Fruit fly (Drosophila melanogaster) whole organism, embryonic: ENCODE results near the gene CG12581.

Experiments used
- ATbp ChIP-seq: fragments of 200-800 bp; sonication (Bioruptor generic); optimal IDR thresholded peaks from 2 replicates; lab custom pipeline; 2017; ENCODE audit warnings: missing biosample characterization, mild to moderate bottlenecking, missing genetic modification characterization, missing genetic modification reagents
- Aef1 ChIP-seq: fragments of 200-800 bp; sonication (Bioruptor generic); IDR thresholded peaks from 3 replicates; pipeline ENCODE4 v1.3.6; 2022; ENCODE audit warnings: missing biosample characterization, missing genetic modification characterization
- B-H1 ChIP-seq: fragments of 200-800 bp; sonication (Bioruptor generic); IDR thresholded peaks from 3 replicates; pipeline ENCODE4 v1.3.6; 2022; ENCODE audit warnings: missing biosample characterization, missing genetic modification characterization
- CG11398 ChIP-seq: fragments of 200-800 bp; sonication (Bioruptor generic); optimal IDR thresholded peaks from 2 replicates; lab custom pipeline; 2016; ENCODE audit warnings: missing biosample characterization, missing genetic modification characterization
- CG13624 ChIP-seq: fragments of 200-800 bp; sonication (Bioruptor generic); optimal IDR thresholded peaks from 2 replicates; lab custom pipeline; 2016; ENCODE audit warnings: missing biosample characterization, missing genetic modification characterization
- CG15269 ChIP-seq: fragments of 200-800 bp; sonication (Bioruptor generic); optimal IDR thresholded peaks from 2 replicates; lab custom pipeline; 2018; ENCODE audit warnings: missing biosample characterization, mild to moderate bottlenecking, missing genetic modification characterization, moderate library complexity
- CG16779 ChIP-seq: fragments of 200-800 bp; sonication (Bioruptor generic); IDR thresholded peaks from 2 replicates; pipeline ENCODE4 v1.3.6; 2022; ENCODE audit warnings: missing biosample characterization, missing genetic modification characterization
- CG17612 ChIP-seq: fragments of 200-800 bp; sonication (Bioruptor generic); IDR thresholded peaks from 2 replicates; pipeline ENCODE4 v1.3.6; 2022; ENCODE audit warnings: missing biosample characterization, missing genetic modification characterization
- CG18599 ChIP-seq: fragments of 200-800 bp; sonication (Bioruptor generic); optimal IDR thresholded peaks from 3 replicates; lab custom pipeline; 2017; ENCODE audit warnings: missing biosample characterization, missing genetic modification characterization, mild to moderate bottlenecking, moderate library complexity, missing genetic modification reagents
- CG3281 ChIP-seq: fragments of 200-800 bp; sonication (Bioruptor generic); optimal IDR thresholded peaks from 3 replicates; lab custom pipeline; 2017; ENCODE audit warnings: missing biosample characterization, mild to moderate bottlenecking, missing genetic modification characterization
- CG42726 ChIP-seq: fragments of 200-800 bp; sonication (Bioruptor generic); IDR thresholded peaks from 2 replicates; pipeline ENCODE4 v1.3.6; 2022; ENCODE audit warnings: missing biosample characterization, missing genetic modification characterization; ENCODE audit not compliant: partially characterized antibody
- CG4854 ChIP-seq: fragments of 200-800 bp; sonication (Bioruptor generic); optimal IDR thresholded peaks from 2 replicates; lab custom pipeline; 2016; ENCODE audit warnings: missing biosample characterization, missing genetic modification characterization, inconsistent platforms
- CG7271 ChIP-seq: fragments of 200-800 bp; sonication (Bioruptor generic); optimal IDR thresholded peaks from 2 replicates; lab custom pipeline; 2018; ENCODE audit warnings: missing biosample characterization, mild to moderate bottlenecking, missing genetic modification characterization, moderate library complexity
- CG7987 ChIP-seq: fragments of 200-800 bp; sonication (Bioruptor generic); optimal IDR thresholded peaks from 2 replicates; lab custom pipeline; 2018; ENCODE audit warnings: missing biosample characterization, mild to moderate bottlenecking, missing genetic modification characterization, moderate library complexity
- CG9727 ChIP-seq: fragments of 200-800 bp; sonication (Bioruptor generic); optimal IDR thresholded peaks from 3 replicates; lab custom pipeline; 2017; ENCODE audit warnings: missing biosample characterization, mild to moderate bottlenecking, missing genetic modification characterization
- Dll ChIP-seq: fragments of 200-800 bp; sonication (Bioruptor generic); IDR thresholded peaks from 4 replicates; pipeline ENCODE4 v1.3.6; 2022; ENCODE audit warnings: missing biosample characterization, missing genetic modification characterization; ENCODE audit not compliant: partially characterized antibody
- E2f1 ChIP-seq: fragments of 200-800 bp; sonication (Bioruptor generic); IDR thresholded peaks from 2 replicates; pipeline ENCODE4 v1.3.6; 2022; ENCODE audit warnings: missing biosample characterization, missing genetic modification characterization
- Ets65A ChIP-seq: fragments of 200-800 bp; sonication (Bioruptor generic); peaks from one replicate; lab custom pipeline; 2016; ENCODE audit warnings: missing biosample characterization, missing genetic modification characterization
- Lpt ChIP-seq: fragments of >200 bp; optimal IDR thresholded peaks from 2 replicates; lab custom pipeline; 2018; ENCODE audit warnings: missing biosample characterization, missing genetic modification characterization
- MESR4 ChIP-seq: fragments of 200-800 bp; sonication (Bioruptor generic); optimal IDR thresholded peaks from 2 replicates; lab custom pipeline; 2018; ENCODE audit warnings: missing biosample characterization, mild to moderate bottlenecking, missing genetic modification characterization, moderate library complexity
- MTF-1 ChIP-seq: fragments of 200-800 bp; sonication (Bioruptor generic); optimal IDR thresholded peaks from 2 replicates; lab custom pipeline; 2018; ENCODE audit warnings: missing biosample characterization, mild to moderate bottlenecking, missing genetic modification characterization, borderline replicate concordance
- NC2α ChIP-seq: fragments of 200-800 bp; sonication (Bioruptor generic); optimal IDR thresholded peaks from 2 replicates; lab custom pipeline; 2016; ENCODE audit warnings: missing biosample characterization, missing genetic modification characterization
- NFAT ChIP-seq: fragments of 200-800 bp; sonication (Bioruptor generic); IDR thresholded peaks from 2 replicates; pipeline ENCODE4 v1.3.6; 2022; ENCODE audit warnings: missing biosample characterization, missing genetic modification characterization
- Rx ChIP-seq: fragments of 200-800 bp; sonication (Bioruptor generic); IDR thresholded peaks from 2 replicates; pipeline ENCODE4 v1.3.6; 2022; ENCODE audit warnings: missing biosample characterization, missing genetic modification characterization
- Ssrp ChIP-seq: fragments of 200-800 bp; sonication (Bioruptor generic); optimal IDR thresholded peaks from 2 replicates; lab custom pipeline; 2018; ENCODE audit warnings: missing biosample characterization, mild to moderate bottlenecking, missing genetic modification characterization, moderate library complexity
- Xbp1 ChIP-seq: fragments of 200-800 bp; sonication (Bioruptor generic); optimal IDR thresholded peaks from 3 replicates; lab custom pipeline; 2016; ENCODE audit warnings: missing biosample characterization, mild to moderate bottlenecking, missing genetic modification characterization
- ac ChIP-seq: fragments of 200-800 bp; sonication (Bioruptor generic); optimal IDR thresholded peaks from 3 replicates; lab custom pipeline; 2017; ENCODE audit warnings: missing biosample characterization, mild to moderate bottlenecking, missing genetic modification characterization
- amos ChIP-seq: fragments of 200-800 bp; sonication (Bioruptor generic); IDR thresholded peaks from 2 replicates; pipeline ENCODE4 v1.3.6; 2022; ENCODE audit warnings: missing biosample characterization, missing genetic modification characterization; ENCODE audit not compliant: partially characterized antibody
- ara ChIP-seq: fragments of 200-800 bp; sonication (Bioruptor generic); IDR thresholded peaks from 2 replicates; pipeline ENCODE4 v1.3.6; 2022; ENCODE audit warnings: missing biosample characterization, missing genetic modification characterization
- btn ChIP-seq: fragments of 200-800 bp; sonication (Bioruptor generic); optimal IDR thresholded peaks from 2 replicates; lab custom pipeline; 2016; ENCODE audit warnings: missing biosample characterization, missing genetic modification characterization
- cas ChIP-seq: fragments of 200-800 bp; sonication (Bioruptor generic); IDR thresholded peaks from 2 replicates; pipeline ENCODE4 v1.3.6; 2022; ENCODE audit warnings: missing biosample characterization, missing genetic modification characterization
- chif ChIP-seq, 2 experiments: fragments of 200-800 bp; sonication (Bioruptor generic); optimal IDR thresholded peaks; 3 replicates each; lab custom pipeline; 2016; ENCODE audit warnings: missing biosample characterization in 2 of 2, missing genetic modification characterization in 2 of 2
- chn ChIP-seq: fragments of 200-800 bp; sonication (Bioruptor generic); optimal IDR thresholded peaks from 2 replicates; lab custom pipeline; 2016; ENCODE audit warnings: missing biosample characterization, missing genetic modification characterization
- crc ChIP-seq: fragments of 200-800 bp; sonication (Bioruptor generic); optimal IDR thresholded peaks from 2 replicates; lab custom pipeline; 2016; ENCODE audit warnings: missing biosample characterization, missing genetic modification characterization
- dysf ChIP-seq: fragments of 200-800 bp; sonication (Bioruptor generic); IDR thresholded peaks from 3 replicates; pipeline ENCODE4 v1.3.6; 2022; ENCODE audit warnings: missing biosample characterization, missing genetic modification characterization
- gcm ChIP-seq: fragments of 200-800 bp; sonication (Bioruptor generic); optimal IDR thresholded peaks from 2 replicates; lab custom pipeline; 2019; ENCODE audit warnings: missing biosample characterization, mild to moderate bottlenecking, missing genetic modification characterization, moderate library complexity
- grau ChIP-seq: fragments of 200-800 bp; optimal IDR thresholded peaks from 3 replicates; lab custom pipeline; 2019; ENCODE audit warnings: missing biosample characterization, mild to moderate bottlenecking, missing genetic modification characterization, moderate library complexity
- hkb ChIP-seq, 2 experiments: fragments of 200-800 bp in 1 of 2; fragments of >200 bp in 1 of 2; sonication (Bioruptor generic) in 1 of 2; IDR thresholded peaks in 1 of 2; optimal IDR thresholded peaks in 1 of 2; 2 replicates each; pipeline versions ENCODE4 v1.3.6 to Lab custom; 2017 to 2022; ENCODE audit warnings: missing biosample characterization in 1 of 2, missing genetic modification characterization in 1 of 2
- hth ChIP-seq: fragments of >200 bp; optimal IDR thresholded peaks from 2 replicates; lab custom pipeline; 2017; ENCODE audit warnings: inconsistent platforms
- jigr1 ChIP-seq: fragments of 200-800 bp; sonication (Bioruptor generic); IDR thresholded peaks from 3 replicates; pipeline ENCODE4 v1.3.6; 2022; ENCODE audit warnings: missing biosample characterization, missing genetic modification characterization
- nau ChIP-seq: fragments of 200-800 bp; sonication (Bioruptor generic); optimal IDR thresholded peaks from 3 replicates; lab custom pipeline; 2017; ENCODE audit warnings: missing biosample characterization, mild to moderate bottlenecking, missing genetic modification characterization, missing genetic modification reagents
- phol ChIP-seq: fragments of 200-800 bp; sonication (Bioruptor generic); optimal IDR thresholded peaks from 3 replicates; lab custom pipeline; 2018; ENCODE audit warnings: missing biosample characterization, mild to moderate bottlenecking, missing genetic modification characterization, moderate library complexity
- pzg ChIP-seq: fragments of 200-800 bp; sonication (Bioruptor generic); optimal IDR thresholded peaks from 3 replicates; lab custom pipeline; 2018; ENCODE audit warnings: missing biosample characterization, mild to moderate bottlenecking, missing genetic modification characterization, moderate library complexity
- ro ChIP-seq: fragments of 200-800 bp; sonication (Bioruptor generic); IDR thresholded peaks from 2 replicates; pipeline ENCODE4 v1.3.6; 2022; ENCODE audit warnings: missing biosample characterization, missing genetic modification characterization
- sc ChIP-seq, 3 experiments: fragments of >200 bp in 2 of 3; fragments of 200-800 bp in 1 of 3; sonication (Bioruptor generic) in 1 of 3; optimal IDR thresholded peaks; 2 replicates in 2 of 3; 3 replicates in 1 of 3; lab custom pipeline; 2017; ENCODE audit warnings: mild to moderate bottlenecking in 1 of 3, missing biosample characterization in 1 of 3, missing genetic modification characterization in 1 of 3, missing genetic modification reagents in 1 of 3
- scrt ChIP-seq: fragments of 200-800 bp; sonication (Bioruptor generic); optimal IDR thresholded peaks from 2 replicates; lab custom pipeline; 2018; ENCODE audit warnings: missing biosample characterization, mild to moderate bottlenecking, missing genetic modification characterization, moderate library complexity
- sqz ChIP-seq: fragments of 200-800 bp; sonication (Bioruptor generic); optimal IDR thresholded peaks from 3 replicates; lab custom pipeline; 2018; ENCODE audit warnings: missing biosample characterization, mild to moderate bottlenecking, missing genetic modification characterization
- ssp ChIP-seq: fragments of 200-800 bp; sonication (Bioruptor generic); IDR thresholded peaks from 2 replicates; pipeline ENCODE4 v1.3.6; 2022; ENCODE audit warnings: missing biosample characterization, missing genetic modification characterization
- stwl ChIP-seq: fragments of 200-800 bp; sonication (Bioruptor generic); optimal IDR thresholded peaks from 3 replicates; lab custom pipeline; 2018; ENCODE audit warnings: missing biosample characterization, mild to moderate bottlenecking, missing genetic modification characterization, moderate library complexity
- trem ChIP-seq: fragments of 200-800 bp; optimal IDR thresholded peaks from 3 replicates; lab custom pipeline; 2019; ENCODE audit warnings: missing biosample characterization, mild to moderate bottlenecking, missing genetic modification characterization, moderate library complexity

CG12581 gene

dm6 chr3R:4214038-4214437, 39.6 kb downstream of the CG12581 start (continued):
- TF ChIP-seq Ssrp (tag; lab: Kevin White, UChicago) (peak; percentile 69), CG18599 (GFP tag; lab: Kevin White, UChicago) (peak; percentile 80), phol (tag; lab: Kevin White, UChicago) (peak; percentile 77), chn (GFP tag; lab: Kevin White, UChicago) (peak; percentile 71), pzg (GFP tag; lab: Kevin White, UChicago) (no peak), Rx (GFP tag; lab: Robert Waterston, UW) (peak; percentile 90), trem (tag; lab: Kevin White, UChicago) (peak; percentile 31), CG42726 (GFP tag; lab: Robert Waterston, UW) (no peak), E2f1 (GFP tag; lab: Robert Waterston, UW) (peak; percentile 87), scrt (GFP tag; lab: Kevin White, UChicago) (peak; percentile 22), Lpt (GFP tag; lab: Kevin White, UChicago) (no peak), MTF-1 (peak; percentile 64), CG15269 (peak; percentile 84), CG7271 (tag; lab: Kevin White, UChicago) (no peak), CG17612 (GFP tag; lab: Robert Waterston, UW) (peak; percentile 69; the same call in 1 of the 2 replicates), crc (peak; percentile 32), ro (GFP tag; lab: Robert Waterston, UW) (peak; percentile 79), nau (GFP tag; lab: Kevin White, UChicago) (peak; percentile 66), hkb (optimal IDR thresholded peaks at IDR 0.05; lab: Kevin White, UChicago) (no peak), hkb (GFP tag; IDR thresholded peaks at IDR 0.05; lab: Robert Waterston, UW) (peak; percentile 92), ATbp (peak; percentile 87), CG11398 (GFP tag; lab: Kevin White, UChicago) (peak; percentile 68), sqz (GFP tag; lab: Kevin White, UChicago) (peak; percentile 8), NFAT (GFP tag; lab: Robert Waterston, UW) (peak; percentile 68), B-H1 (GFP tag; lab: Robert Waterston, UW) (peak; percentile 85), MESR4 (no peak), CG7987 (GFP tag; lab: Kevin White, UChicago) (peak; percentile 46), ara (GFP tag; lab: Robert Waterston, UW) (peak; percentile 84), Aef1 (GFP tag; lab: Robert Waterston, UW) (peak; percentile 90), Dll (GFP tag; lab: Robert Waterston, UW) (no peak), dysf (GFP tag; lab: Robert Waterston, UW) (peak; percentile 91), grau (peak; percentile 70), CG9727 (GFP tag; lab: Kevin White, UChicago) (peak; percentile 47), NC2α (GFP tag; lab: Kevin White, UChicago) (peak; percentile 34), chif (GFP tag; optimal IDR thresholded peaks at IDR 0.05; lab: Kevin White, UChicago) (peak; percentile 57 to 78), btn (GFP tag; lab: Kevin White, UChicago) (peak; percentile 69), Ets65A (GFP tag; lab: Kevin White, UChicago) (peak; percentile 98), CG13624 (GFP tag; lab: Kevin White, UChicago) (peak; percentile 69), ssp (GFP tag; lab: Robert Waterston, UW) (peak; percentile 81), gcm (GFP tag; lab: Kevin White, UChicago) (peak; percentile 37), sc (optimal IDR thresholded peaks at IDR 0.05; lab: Kevin White, UChicago) (no peak), sc (GFP tag; optimal IDR thresholded peaks at IDR 0.05; lab: Kevin White, UChicago) (peak; percentile 65), Xbp1 (peak; percentile 82), stwl (tag; lab: Kevin White, UChicago) (no peak), CG4854 (peak; percentile 8), amos (GFP tag; lab: Robert Waterston, UW) (no peak), cas (GFP tag; lab: Robert Waterston, UW) (no peak), hth (no peak), CG16779 (GFP tag; lab: Robert Waterston, UW) (0 out of 2 replicates have a peak, but pooled peaks have one; percentile 51), CG3281 (GFP tag; lab: Kevin White, UChicago) (peak; percentile 55), ac (GFP tag; lab: Kevin White, UChicago) (no peak), jigr1 (GFP tag; lab: Robert Waterston, UW) (peak; percentile 83)
